Fruit fly (Drosophila melanogaster) whole organism, prepupa: ENCODE data around the gene Polr2I.
A peak's percentile ranks its signal among the peaks of the same experiment; 100 is the strongest.

Source experiments
- Blimp-1 ChIP-seq: fragments of 200-800 bp; sonication (Bioruptor generic); optimal IDR thresholded peaks from 3 replicates; lab custom pipeline; 2017; ENCODE audit warnings: missing biosample characterization, missing genetic modification characterization, mild to moderate bottlenecking, moderate library complexity, missing genetic modification reagents
- CG10631 ChIP-seq: fragments of 200-800 bp; sonication (Bioruptor generic); optimal IDR thresholded peaks from 2 replicates; lab custom pipeline; 2016; ENCODE audit warnings: missing biosample characterization, missing genetic modification characterization
- CG10669 ChIP-seq: fragments of 200-800 bp; sonication (Bioruptor generic); optimal IDR thresholded peaks from 3 replicates; lab custom pipeline; 2018; ENCODE audit warnings: missing biosample characterization, mild to moderate bottlenecking, missing genetic modification characterization, moderate library complexity
- CG11762 ChIP-seq: fragments of 200-800 bp; sonication (Bioruptor generic); optimal IDR thresholded peaks from 3 replicates; lab custom pipeline; 2016; ENCODE audit warnings: missing biosample characterization, missing genetic modification characterization; ENCODE audit not compliant: insufficient read depth
- CG11902 ChIP-seq: fragments of 200-800 bp; sonication (Bioruptor generic); optimal IDR thresholded peaks from 3 replicates; lab custom pipeline; 2016; ENCODE audit warnings: missing biosample characterization, missing genetic modification characterization
- CG15336 ChIP-seq: fragments of 200-800 bp; sonication (Bioruptor generic); IDR thresholded peaks from 2 replicates; pipeline ENCODE4 v1.3.6; 2022; ENCODE audit warnings: missing biosample characterization, missing genetic modification characterization
- CG1621 ChIP-seq: fragments of 200-800 bp; sonication (Bioruptor generic); optimal IDR thresholded peaks from 3 replicates; lab custom pipeline; 2018; ENCODE audit warnings: missing biosample characterization, mild to moderate bottlenecking, missing genetic modification characterization
- CG3032 ChIP-seq: fragments of 200-800 bp; optimal IDR thresholded peaks from 2 replicates; lab custom pipeline; 2019; ENCODE audit warnings: missing biosample characterization, mild to moderate bottlenecking, missing genetic modification characterization, moderate library complexity
- CG31627 ChIP-seq: fragments of 200-800 bp; sonication (Bioruptor generic); optimal IDR thresholded peaks from 3 replicates; lab custom pipeline; 2016; ENCODE audit warnings: missing biosample characterization, missing genetic modification characterization
- CG32006 ChIP-seq: fragments of 200-800 bp; sonication (Bioruptor generic); optimal IDR thresholded peaks from 3 replicates; lab custom pipeline; 2017; ENCODE audit warnings: missing biosample characterization, mild to moderate bottlenecking, missing genetic modification characterization
- CG34406 ChIP-seq: fragments of 200-800 bp; sonication (Bioruptor generic); optimal IDR thresholded peaks from 3 replicates; lab custom pipeline; 2016; ENCODE audit warnings: missing biosample characterization, missing genetic modification characterization
- CG3919 ChIP-seq: fragments of 200-800 bp; sonication (Bioruptor generic); optimal IDR thresholded peaks from 3 replicates; lab custom pipeline; 2016; ENCODE audit warnings: missing biosample characterization, missing genetic modification characterization
- CG4318 ChIP-seq: fragments of 200-800 bp; sonication (Bioruptor generic); optimal IDR thresholded peaks from 3 replicates; lab custom pipeline; 2017; ENCODE audit warnings: missing biosample characterization, mild to moderate bottlenecking, missing genetic modification characterization
- CG6163 ChIP-seq: fragments of 200-800 bp; sonication (Bioruptor generic); IDR thresholded peaks from 3 replicates; pipeline ENCODE4 v1.3.6; 2022; ENCODE audit warnings: missing biosample characterization, missing genetic modification characterization
- CG6276 ChIP-seq: fragments of 200-800 bp; sonication (Bioruptor generic); optimal IDR thresholded peaks from 2 replicates; lab custom pipeline; 2017; ENCODE audit warnings: missing biosample characterization, mild to moderate bottlenecking, missing genetic modification characterization
- CG6854 ChIP-seq: fragments of 200-800 bp; sonication (Bioruptor generic); optimal IDR thresholded peaks from 2 replicates; lab custom pipeline; 2017; ENCODE audit warnings: missing biosample characterization, mild to moderate bottlenecking, missing genetic modification characterization
- CG7368 ChIP-seq: fragments of 200-800 bp; sonication (Bioruptor generic); optimal IDR thresholded peaks from 3 replicates; lab custom pipeline; 2016; ENCODE audit warnings: missing biosample characterization, missing genetic modification characterization
- CG8119 ChIP-seq: fragments of 200-800 bp; sonication (Bioruptor generic); IDR thresholded peaks from 3 replicates; pipeline ENCODE4 v1.3.6; 2022; ENCODE audit warnings: missing biosample characterization, missing genetic modification characterization
- CG8319 ChIP-seq: fragments of 200-800 bp; sonication (Bioruptor generic); optimal IDR thresholded peaks from 3 replicates; lab custom pipeline; 2016; ENCODE audit warnings: missing biosample characterization, missing genetic modification characterization
- CG8632 ChIP-seq: fragments of 200-800 bp; sonication (Bioruptor generic); optimal IDR thresholded peaks from 3 replicates; lab custom pipeline; 2016; ENCODE audit warnings: missing biosample characterization, missing genetic modification characterization
- Eip75B ChIP-seq: fragments of 200-800 bp; sonication (Bioruptor generic); optimal IDR thresholded peaks from 3 replicates; lab custom pipeline; 2016; ENCODE audit warnings: missing biosample characterization, missing genetic modification characterization
- Eip78C ChIP-seq: fragments of 200-800 bp; sonication (Bioruptor generic); peaks from one replicate; lab custom pipeline; 2016; ENCODE audit warnings: missing biosample characterization, missing genetic modification characterization
- Eip93F ChIP-seq: fragments of 200-800 bp; sonication (Bioruptor generic); optimal IDR thresholded peaks from 2 replicates; lab custom pipeline; 2016; ENCODE audit warnings: missing biosample characterization, mild to moderate bottlenecking, missing genetic modification characterization
- Gug ChIP-seq: fragments of 200-800 bp; sonication (Bioruptor generic); IDR thresholded peaks from 2 replicates; pipeline ENCODE4 v1.3.6; 2022; ENCODE audit warnings: missing biosample characterization, missing genetic modification characterization
- Hr38 ChIP-seq: sonication (Bioruptor generic); optimal IDR thresholded peaks from 2 replicates; lab custom pipeline; 2016; ENCODE audit warnings: missing biosample characterization, missing genetic modification characterization
- Hr39 ChIP-seq: fragments of 200-800 bp; sonication (Bioruptor generic); optimal IDR thresholded peaks from 2 replicates; lab custom pipeline; 2016; ENCODE audit warnings: missing biosample characterization, missing genetic modification characterization
- Hr4 ChIP-seq: fragments of 200-800 bp; sonication (Bioruptor generic); optimal IDR thresholded peaks from 3 replicates; lab custom pipeline; 2016; ENCODE audit warnings: missing biosample characterization, missing genetic modification characterization
- Lpt ChIP-seq: fragments of 200-800 bp; sonication (Bioruptor generic); optimal IDR thresholded peaks from 3 replicates; lab custom pipeline; 2016; ENCODE audit warnings: missing biosample characterization, missing genetic modification characterization
- Met ChIP-seq: fragments of 200-800 bp; sonication (Bioruptor generic); optimal IDR thresholded peaks from 3 replicates; lab custom pipeline; 2016; ENCODE audit warnings: missing biosample characterization, missing genetic modification characterization
- OdsH ChIP-seq: fragments of 200-800 bp; sonication (Bioruptor generic); optimal IDR thresholded peaks from 3 replicates; lab custom pipeline; 2016; ENCODE audit warnings: missing biosample characterization, missing genetic modification characterization
- Smox ChIP-seq: fragments of 200-800 bp; sonication (Bioruptor generic); optimal IDR thresholded peaks from 3 replicates; lab custom pipeline; 2016; ENCODE audit warnings: missing biosample characterization, missing genetic modification characterization
- Sox102F ChIP-seq: fragments of 200-800 bp; sonication (Bioruptor generic); optimal IDR thresholded peaks from 2 replicates; lab custom pipeline; 2016; ENCODE audit warnings: missing biosample characterization, mild to moderate bottlenecking, missing genetic modification characterization
- achi ChIP-seq: fragments of 200-800 bp; sonication (Bioruptor generic); optimal IDR thresholded peaks from 3 replicates; lab custom pipeline; 2016; ENCODE audit warnings: missing biosample characterization, missing genetic modification characterization
- acj6 ChIP-seq: fragments of 200-800 bp; sonication (Bioruptor generic); optimal IDR thresholded peaks from 3 replicates; lab custom pipeline; 2016; ENCODE audit warnings: missing biosample characterization, missing genetic modification characterization
- cyc ChIP-seq: fragments of 200-800 bp; sonication (Bioruptor generic); optimal IDR thresholded peaks from 3 replicates; lab custom pipeline; 2016; ENCODE audit warnings: missing biosample characterization, missing genetic modification characterization
- dac ChIP-seq: fragments of 200-800 bp; sonication (Bioruptor generic); optimal IDR thresholded peaks from 2 replicates; lab custom pipeline; 2017; ENCODE audit warnings: missing biosample characterization, mild to moderate bottlenecking, missing genetic modification characterization
- eg ChIP-seq: fragments of 200-800 bp; sonication (Bioruptor generic); IDR thresholded peaks from 3 replicates; pipeline ENCODE4 v1.3.6; 2022; ENCODE audit warnings: missing biosample characterization, missing genetic modification characterization
- esn ChIP-seq: fragments of 200-800 bp; sonication (Bioruptor generic); optimal IDR thresholded peaks from 2 replicates; lab custom pipeline; 2016; ENCODE audit warnings: missing biosample characterization, mild to moderate bottlenecking, missing genetic modification characterization, moderate library complexity
- fd59A ChIP-seq: fragments of 200-800 bp; sonication (Bioruptor generic); optimal IDR thresholded peaks from 2 replicates; lab custom pipeline; 2017; ENCODE audit warnings: missing biosample characterization, mild to moderate bottlenecking, missing genetic modification characterization, missing genetic modification reagents
- fd85E ChIP-seq: fragments of 200-800 bp; sonication (Bioruptor generic); optimal IDR thresholded peaks from 3 replicates; lab custom pipeline; 2016; ENCODE audit warnings: missing biosample characterization, missing genetic modification characterization
- fkh ChIP-seq: fragments of 200-800 bp; sonication (Bioruptor generic); optimal IDR thresholded peaks from 3 replicates; lab custom pipeline; 2017; ENCODE audit warnings: missing biosample characterization, mild to moderate bottlenecking, missing genetic modification characterization, moderate library complexity
- lz ChIP-seq: fragments of 200-800 bp; sonication (Bioruptor generic); optimal IDR thresholded peaks from 3 replicates; lab custom pipeline; 2016; ENCODE audit warnings: missing biosample characterization, missing genetic modification characterization
- net ChIP-seq: fragments of 200-800 bp; sonication (Bioruptor generic); optimal IDR thresholded peaks from 3 replicates; lab custom pipeline; 2016; ENCODE audit warnings: missing biosample characterization, missing genetic modification characterization
- salr ChIP-seq, 2 experiments: fragments of 200-800 bp; sonication (Bioruptor generic); optimal IDR thresholded peaks; 3 replicates each; lab custom pipeline; 2016 to 2018; ENCODE audit warnings: missing biosample characterization in 2 of 2, missing genetic modification characterization in 2 of 2, mild to moderate bottlenecking in 1 of 2
- spab ChIP-seq: fragments of 200-800 bp; sonication (Bioruptor generic); optimal IDR thresholded peaks from 2 replicates; lab custom pipeline; 2017; ENCODE audit warnings: missing biosample characterization, mild to moderate bottlenecking, missing genetic modification characterization, missing genetic modification reagents
- ss ChIP-seq, 2 experiments: fragments of 200-800 bp; sonication (Bioruptor generic); optimal IDR thresholded peaks; 2 replicates in 1 of 2; 3 replicates in 1 of 2; lab custom pipeline; 2017 to 2018; ENCODE audit warnings: mild to moderate bottlenecking in 2 of 2, missing biosample characterization in 2 of 2, missing genetic modification characterization in 2 of 2, moderate library complexity in 1 of 2
- vri ChIP-seq: fragments of 200-800 bp; sonication (Bioruptor generic); optimal IDR thresholded peaks from 3 replicates; lab custom pipeline; 2016; ENCODE audit warnings: missing biosample characterization, mild to moderate bottlenecking, missing genetic modification characterization

Gene Polr2I

DNA sequence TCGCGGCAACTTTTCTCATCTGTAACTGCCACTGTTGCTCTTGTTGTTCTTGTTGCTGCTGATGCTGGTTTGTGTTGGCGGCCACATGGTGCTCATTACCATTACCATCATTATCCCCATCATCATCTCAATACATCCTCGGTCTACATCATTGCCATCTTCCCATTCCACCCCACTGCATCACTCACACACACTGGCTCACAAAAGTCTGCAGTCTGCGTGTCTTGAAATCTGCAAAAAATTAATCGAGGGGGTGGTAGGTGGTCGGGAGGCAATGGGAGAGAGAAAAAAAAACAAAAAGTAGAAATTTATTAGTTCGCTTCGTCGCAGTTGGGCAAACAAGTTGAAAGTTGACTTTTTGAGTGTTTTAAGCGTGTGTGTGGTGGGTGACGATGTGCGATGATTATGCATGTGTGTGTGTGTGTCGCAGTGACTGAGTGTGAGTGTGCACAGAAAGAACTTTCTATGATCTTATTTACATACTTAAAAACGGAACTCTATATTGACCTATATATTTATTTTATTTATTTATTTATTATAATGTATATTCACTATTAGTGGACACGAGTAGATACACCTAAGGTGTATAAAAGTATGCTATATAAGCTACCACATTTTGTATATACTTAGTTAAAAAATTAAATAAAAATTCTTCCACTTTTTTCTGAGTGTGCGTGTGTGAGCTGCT lies 29.4 kb upstream of the Polr2I start:
- TF ChIP-seq eg (GFP tag; lab: Robert Waterston, UW) (peak; percentile 65; the same call in 2 of the 3 replicates), CG34406 (no peak), CG6276 (GFP tag; lab: Kevin White, UChicago) (peak; percentile 56), fd59A (no peak), Hr38 (GFP tag; lab: Kevin White, UChicago) (no peak), esn (GFP tag; lab: Kevin White, UChicago) (no peak), OdsH (peak; percentile 45), CG4318 (GFP tag; lab: Kevin White, UChicago) (peak; percentile 73), acj6 (no peak), CG15336 (GFP tag; lab: Robert Waterston, UW) (peak; percentile 84), CG8119 (GFP tag; lab: Robert Waterston, UW) (peak; percentile 86), achi (GFP tag; lab: Kevin White, UChicago) (peak; percentile 54), Eip78C (GFP tag; lab: Kevin White, UChicago) (peak; percentile 14), CG6854 (GFP tag; lab: Kevin White, UChicago) (no peak), Met (GFP tag; lab: Kevin White, UChicago) (peak; percentile 5), CG6163 (GFP tag; lab: Robert Waterston, UW) (peak; percentile 42; the same call in 1 of the 3 replicates), Gug (peak; percentile 28; the same call in 1 of the 2 replicates), CG32006 (GFP tag; lab: Kevin White, UChicago) (peak; percentile 81), net (GFP tag; lab: Kevin White, UChicago) (peak; percentile 22), fkh (GFP tag; lab: Kevin White, UChicago) (no peak), CG8319 (GFP tag; lab: Kevin White, UChicago) (no peak), Hr4 (peak; percentile 34), CG3032 (tag; lab: Kevin White, UChicago) (peak; percentile 40), Smox (GFP tag; lab: Kevin White, UChicago) (peak; percentile 3), Lpt (GFP tag; lab: Kevin White, UChicago) (no peak), CG31627 (GFP tag; lab: Kevin White, UChicago) (no peak), dac (GFP tag; lab: Kevin White, UChicago) (peak; percentile 8), Eip93F (GFP tag; lab: Kevin White, UChicago) (no peak), CG10631 (peak; percentile 28), CG8632 (GFP tag; lab: Kevin White, UChicago) (peak; percentile 23)

- TF ChIP-seq dac (GFP tag; lab: Kevin White, UChicago) = peak; percentile 77
- no peak for TF ChIP-seq CG1621 (tag; lab: Kevin White, UChicago)
- TF ChIP-seq CG7368 (GFP tag; lab: Kevin White, UChicago) = no peak
- no peak for TF ChIP-seq CG11902 (GFP tag; lab: Kevin White, UChicago)
- peak; percentile 84 for TF ChIP-seq Eip78C (GFP tag; lab: Kevin White, UChicago)
- TF ChIP-seq Sox102F (GFP tag; lab: Kevin White, UChicago) = peak; percentile 29
- TF ChIP-seq eg (GFP tag; lab: Robert Waterston, UW) = peak; percentile 66; the same call in 2 of the 3 replicates
- TF ChIP-seq CG6163 (GFP tag; lab: Robert Waterston, UW) = no peak
- peak; percentile 53 for TF ChIP-seq CG10631
- no peak for TF ChIP-seq spab (GFP tag; lab: Kevin White, UChicago)
- TF ChIP-seq CG11762 = peak; percentile 22
- TF ChIP-seq CG6854 (GFP tag; lab: Kevin White, UChicago) = no peak
- no peak for TF ChIP-seq Gug
- TF ChIP-seq salr (GFP tag; optimal IDR thresholded peaks at IDR 0.05; lab: Kevin White, UChicago) = peak in 1 of 2 experiments; percentile 74
- TF ChIP-seq lz (GFP tag; lab: Kevin White, UChicago) = no peak
- no peak for TF ChIP-seq vri (GFP tag; lab: Kevin White, UChicago)
- TF ChIP-seq fd85E = no peak
- TF ChIP-seq ss (GFP tag; optimal IDR thresholded peaks at IDR 0.05; lab: Kevin White, UChicago) = no peak
- TF ChIP-seq CG34406 = peak; percentile 25
- peak; percentile 54 for TF ChIP-seq achi (GFP tag; lab: Kevin White, UChicago)
- peak; percentile 81 for TF ChIP-seq Hr4
- TF ChIP-seq Lpt (GFP tag; lab: Kevin White, UChicago) = peak; percentile 62
- no peak for TF ChIP-seq cyc
- TF ChIP-seq Eip75B (GFP tag; lab: Kevin White, UChicago) = no peak
- peak; percentile 16 for TF ChIP-seq Hr39 (GFP tag; lab: Kevin White, UChicago)
- no peak for TF ChIP-seq CG10669 (GFP tag; lab: Kevin White, UChicago)
- TF ChIP-seq CG3919 (GFP tag; lab: Kevin White, UChicago) = peak; percentile 49
- peak; percentile 89 for TF ChIP-seq CG4318 (GFP tag; lab: Kevin White, UChicago)
- TF ChIP-seq Blimp-1 (GFP tag; lab: Kevin White, UChicago) = no peak
- TF ChIP-seq esn (GFP tag; lab: Kevin White, UChicago) = peak; percentile 30
- TF ChIP-seq CG8119 (GFP tag; lab: Robert Waterston, UW) = peak; percentile 80
Observed at dm6 chr3R:14280324-14280723, 28.6 kb upstream of the Polr2I start.
